Fruit fly (Drosophila melanogaster) whole organism: Measurements from ENCODE around the gene Cyp313a4.
A peak's percentile ranks its signal among the peaks of the same experiment; 100 is the strongest.

Source experiments
- CG8478 ChIP-seq: fragments of >200 bp; optimal IDR thresholded peaks from 2 replicates; lab custom pipeline; 2018; ENCODE audit warnings: inconsistent platforms
- Dll ChIP-seq: fragments of >200 bp; optimal IDR thresholded peaks from 2 replicates; lab custom pipeline; 2017
- EcR ChIP-seq, 2 experiments: fragments of >200 bp; optimal IDR thresholded peaks; 2 replicates each; lab custom pipeline; 2017; ENCODE audit warnings: missing biosample characterization in 2 of 2, missing genetic modification characterization in 2 of 2, missing genetic modification reagents in 2 of 2
- pan ChIP-seq: fragments of >200 bp; optimal IDR thresholded peaks from 2 replicates; lab custom pipeline; 2017
- psq ChIP-seq: fragments of >200 bp; optimal IDR thresholded peaks from 2 replicates; lab custom pipeline; 2017
- usp ChIP-seq: fragments of >200 bp; optimal IDR thresholded peaks from 2 replicates; lab custom pipeline; 2017; ENCODE audit warnings: missing biosample characterization, missing genetic modification characterization, mixed read lengths

The Cyp313a4 gene

dm6 chr3R:12662531-12662930 lies 18.6 kb downstream of the Cyp313a4 start, which contains the start of gene CG14395:
Gene CG14395, plus strand, starts transcription at chr3R:12662831.
- TF ChIP-seq EcR (GFP tag; optimal IDR thresholded peaks at IDR 0.05; lab: Kevin White, UChicago) (no peak), Dll (no peak), pan (no peak), CG8478 (lab: Kevin White, UChicago) (no peak), usp (GFP tag; lab: Kevin White, UChicago) (no peak), psq (lab: Kevin White, UChicago) (no peak)

- TF ChIP-seq usp (GFP tag; lab: Kevin White, UChicago) (no peak), EcR (GFP tag; optimal IDR thresholded peaks at IDR 0.05; lab: Kevin White, UChicago) (no peak), CG8478 (lab: Kevin White, UChicago) (no peak), psq (lab: Kevin White, UChicago) (no peak), Dll (no peak), pan (no peak)
Observed at dm6 chr3R:12656946-12657566, 24.1 kb downstream of the Cyp313a4 start.

dm6 chr3R:12654253-12654623 lies 26.9 kb downstream of the Cyp313a4 start, which contains the start of gene CG6225:
Gene CG6225, plus strand, starts transcription at chr3R:12654577.
- no peak for TF ChIP-seq usp (GFP tag; lab: Kevin White, UChicago)
- TF ChIP-seq EcR (GFP tag; optimal IDR thresholded peaks at IDR 0.05; lab: Kevin White, UChicago): no peak
- no peak for TF ChIP-seq psq (lab: Kevin White, UChicago)
- TF ChIP-seq Dll: no peak
- no peak for TF ChIP-seq CG8478 (lab: Kevin White, UChicago)
- TF ChIP-seq pan: no peak

dm6 chr3R:12653511-12654252 lies 27.5 kb downstream of the Cyp313a4 start:
- TF ChIP-seq EcR (GFP tag; optimal IDR thresholded peaks at IDR 0.05; lab: Kevin White, UChicago): no peak
- no peak for TF ChIP-seq Dll
- TF ChIP-seq psq (lab: Kevin White, UChicago): no peak

dm6 chr3R:12652736-12653135 lies 28.4 kb downstream of the Cyp313a4 start:
- TF ChIP-seq Dll: no peak
- no peak for TF ChIP-seq psq (lab: Kevin White, UChicago)
- no peak for TF ChIP-seq EcR (GFP tag; optimal IDR thresholded peaks at IDR 0.05; lab: Kevin White, UChicago)
- TF ChIP-seq CG8478 (lab: Kevin White, UChicago): no peak
- TF ChIP-seq usp (GFP tag; lab: Kevin White, UChicago): no peak
- no peak for TF ChIP-seq pan

dm6 chr3R:12650537-12650936 lies 30.6 kb downstream of the Cyp313a4 start:
- TF ChIP-seq psq (lab: Kevin White, UChicago) (no peak), pan (no peak), Dll (no peak), EcR (GFP tag; optimal IDR thresholded peaks at IDR 0.05; lab: Kevin White, UChicago) (no peak), usp (GFP tag; lab: Kevin White, UChicago) (no peak), CG8478 (lab: Kevin White, UChicago) (no peak)

- TF ChIP-seq pan (no peak), EcR (GFP tag; optimal IDR thresholded peaks at IDR 0.05; lab: Kevin White, UChicago) (no peak), Dll (no peak)
Observed at dm6 chr3R:12649099-12650029, 31.8 kb downstream of the Cyp313a4 start.

- TF ChIP-seq pan (no peak), EcR (GFP tag; optimal IDR thresholded peaks at IDR 0.05; lab: Kevin White, UChicago) (peak in 1 of 2 experiments; percentile 30)
Observed at dm6 chr3R:12647954-12648353, 33.2 kb downstream of the Cyp313a4 start, which contains the start of gene Dtg. Gene Dtg, plus strand, starts transcription at chr3R:12648058.

dm6 chr3R:12647348-12647747 lies 33.8 kb downstream of the Cyp313a4 start:
- TF ChIP-seq pan (no peak), CG8478 (lab: Kevin White, UChicago) (no peak), Dll (no peak), usp (GFP tag; lab: Kevin White, UChicago) (no peak), psq (lab: Kevin White, UChicago) (no peak), EcR (GFP tag; optimal IDR thresholded peaks at IDR 0.05; lab: Kevin White, UChicago) (no peak)

- TF ChIP-seq EcR (GFP tag; optimal IDR thresholded peaks at IDR 0.05; lab: Kevin White, UChicago) (no peak), CG8478 (lab: Kevin White, UChicago) (no peak), pan (no peak), Dll (no peak), usp (GFP tag; lab: Kevin White, UChicago) (no peak), psq (lab: Kevin White, UChicago) (no peak)
Observed at dm6 chr3R:12646926-12647325, 34.2 kb downstream of the Cyp313a4 start.

dm6 chr3R:12645771-12646317 lies 35.3 kb downstream of the Cyp313a4 start:
- TF ChIP-seq psq (lab: Kevin White, UChicago): no peak
